Fruit fly (Drosophila melanogaster): Measurements from ENCODE around the gene Dpck.

Dpck gene

dm6 chr3R:7108589-7109312 is 26.8 kb downstream of the Dpck start (continued):
- peak; percentile 95 for TF ChIP-seq CG10267 (tag; optimal IDR thresholded peaks at IDR 0.05)
- peak; percentile 77 for TF ChIP-seq Usf (GFP tag; optimal IDR thresholded peaks at IDR 0.05)
- TF ChIP-seq zen (tag; optimal IDR thresholded peaks at IDR 0.05): peak; percentile 98
- peak; percentile 96 for TF ChIP-seq D19A (tag; optimal IDR thresholded peaks at IDR 0.05)
- TF ChIP-seq tup (GFP tag; optimal IDR thresholded peaks at IDR 0.05): peak; percentile 63
- peak; percentile 89 for TF ChIP-seq TFAM (GFP tag; optimal IDR thresholded peaks at IDR 0.05)
- peak; percentile 69 for TF ChIP-seq sd (tag; optimal IDR thresholded peaks at IDR 0.05)
- no peak for TF ChIP-seq CG4404 (GFP tag; IDR thresholded peaks at IDR 0.05)
- peak; percentile 71 for TF ChIP-seq Antp (GFP tag; optimal IDR thresholded peaks at IDR 0.05)
- TF ChIP-seq CG13123 (GFP tag; optimal IDR thresholded peaks at IDR 0.05): peak; percentile 93
- TF ChIP-seq CG11247 (GFP tag; IDR thresholded peaks at IDR 0.05): no peak
- no peak for TF ChIP-seq CG42726 (GFP tag; IDR thresholded peaks at IDR 0.05; ENCODE audit: partially characterized antibody)
- peak; percentile 90 for TF ChIP-seq onecut (GFP tag; IDR thresholded peaks at IDR 0.05)
- TF ChIP-seq CG6272 (GFP tag; IDR thresholded peaks at IDR 0.05): peak; percentile 86
- TF ChIP-seq Trl (optimal IDR thresholded peaks at IDR 0.05): peak in 1 of 2 experiments; percentile 69
- TF ChIP-seq Trl (GFP tag; optimal IDR thresholded peaks at IDR 0.05): peak; percentile 76
- TF ChIP-seq ci (GFP tag; IDR thresholded peaks at IDR 0.05): no peak
- TF ChIP-seq caup (GFP tag; optimal IDR thresholded peaks at IDR 0.05; ENCODE audit: severe bottlenecking): peak; percentile 63
- TF ChIP-seq CHES-1-like (GFP tag; optimal IDR thresholded peaks at IDR 0.05): peak; percentile 78
- TF ChIP-seq row (GFP tag; IDR thresholded peaks at IDR 0.05): no peak
- TF ChIP-seq CG10543 (GFP tag; optimal IDR thresholded peaks at IDR 0.05): no peak
- TF ChIP-seq emc (GFP tag; optimal IDR thresholded peaks at IDR 0.05): no peak
- TF ChIP-seq CG11085 (GFP tag; IDR thresholded peaks at IDR 0.05): no peak
- peak; percentile 97 for TF ChIP-seq oc (tag; optimal IDR thresholded peaks at IDR 0.05)
- TF ChIP-seq Adf1 (GFP tag; IDR thresholded peaks at IDR 0.05): no peak
- peak; percentile 98 for TF ChIP-seq CG17359 (tag; optimal IDR thresholded peaks at IDR 0.05)
- TF ChIP-seq Drgx (GFP tag; IDR thresholded peaks at IDR 0.05): no peak
- TF ChIP-seq jing (GFP tag; optimal IDR thresholded peaks at IDR 0.05): no peak
- TF ChIP-seq knrl (GFP tag; IDR thresholded peaks at IDR 0.05; ENCODE audit: partially characterized antibody): no peak
- peak; percentile 86 for TF ChIP-seq Elba2 (GFP tag; optimal IDR thresholded peaks at IDR 0.05)
- peak; percentile 96 for TF ChIP-seq twi (tag; optimal IDR thresholded peaks at IDR 0.05)
- TF ChIP-seq CG8290 (GFP tag; optimal IDR thresholded peaks at IDR 0.05): peak; percentile 95
- peak; percentile 50 to 91 for TF ChIP-seq CG8290 (tag; optimal IDR thresholded peaks at IDR 0.05)
- TF ChIP-seq esg (GFP tag; conservative IDR thresholded peaks at IDR 0.05): no peak
- TF ChIP-seq CG1529 (GFP tag; optimal IDR thresholded peaks at IDR 0.05): peak; percentile 97
- no peak for TF ChIP-seq hbn (GFP tag; IDR thresholded peaks at IDR 0.05; ENCODE audit: partially characterized antibody)
- peak; percentile 91 for TF ChIP-seq CG4617 (GFP tag; optimal IDR thresholded peaks at IDR 0.05; ENCODE audit: borderline replicate concordance)
- TF ChIP-seq CG16813 (GFP tag; IDR thresholded peaks at IDR 0.05; ENCODE audit: partially characterized antibody): no peak
- peak; percentile 39 for TF ChIP-seq Hey (tag; optimal IDR thresholded peaks at IDR 0.05)
- peak; percentile 98 for TF ChIP-seq zf30C (GFP tag; optimal IDR thresholded peaks at IDR 0.05)
- TF ChIP-seq Side (GFP tag; optimal IDR thresholded peaks at IDR 0.05): peak; percentile 84
- peak; percentile 45 for TF ChIP-seq CG14965 (GFP tag; optimal IDR thresholded peaks at IDR 0.05; ENCODE audit: borderline replicate concordance)
- TF ChIP-seq peb (GFP tag; IDR thresholded peaks at IDR 0.05): no peak
- peak; percentile 86 for TF ChIP-seq odd (GFP tag; optimal IDR thresholded peaks at IDR 0.05)
- TF ChIP-seq zfh2 (GFP tag; optimal IDR thresholded peaks at IDR 0.05): no peak
- peak; percentile 90 for TF ChIP-seq Mad (GFP tag; optimal IDR thresholded peaks at IDR 0.05)
- no peak for TF ChIP-seq CG9215 (GFP tag; IDR thresholded peaks at IDR 0.05)
- TF ChIP-seq CG8478 (optimal IDR thresholded peaks at IDR 0.05): no peak
- peak; percentile 89 for TF ChIP-seq CG4707 (GFP tag; optimal IDR thresholded peaks at IDR 0.05)
- no peak for TF ChIP-seq gce (GFP tag; IDR thresholded peaks at IDR 0.05)
- no peak for TF ChIP-seq Atf6 (GFP tag; IDR thresholded peaks at IDR 0.05)

Measured in whole organism, embryonic.